Worm (Caenorhabditis elegans) whole organism, L4 larva: ENCODE data around the gene pes-9.

Experiments used
- ama-1 ChIP-seq: fragments of 150-350 bp; optimal IDR thresholded peaks from 2 replicates; lab custom pipeline; 2014; ENCODE audit warnings: inconsistent platforms, mixed read lengths
- egl-27 ChIP-seq: sonication (generic microtip); optimal IDR thresholded peaks from 3 replicates; lab custom pipeline; 2017; ENCODE audit warnings: missing biosample characterization, missing genetic modification reagents, missing genetic modification characterization
- lir-3 ChIP-seq: sonication (generic microtip); optimal IDR thresholded peaks from 2 replicates; lab custom pipeline; 2016; ENCODE audit warnings: mild to moderate bottlenecking, missing genetic modification characterization, missing compliant biosample characterization
- mdt-29 ChIP-seq: fragments of 200-800 bp; sonication (Bioruptor generic); IDR thresholded peaks from 2 replicates; pipeline ENCODE4 v1.3.6; 2022; ENCODE audit warnings: missing genetic modification reagents, missing genetic modification characterization, missing compliant biosample characterization
- nhr-11 ChIP-seq: fragments of 150-350 bp; optimal IDR thresholded peaks from 2 replicates; lab custom pipeline; 2014; ENCODE audit warnings: missing biosample characterization, missing genetic modification characterization
- nhr-237 ChIP-seq: sonication (generic microtip); optimal IDR thresholded peaks from 2 replicates; lab custom pipeline; 2017; ENCODE audit warnings: missing biosample characterization, missing genetic modification characterization
- nhr-25 ChIP-seq: sonication (generic microtip); optimal IDR thresholded peaks from 2 replicates; lab custom pipeline; 2017; ENCODE audit warnings: missing genetic modification characterization, mild to moderate bottlenecking, missing compliant biosample characterization, antibody characterized with exemption, moderate library complexity, borderline replicate concordance; ENCODE audit not compliant: insufficient read depth
- nhr-28 ChIP-seq: fragments of 150-350 bp; optimal IDR thresholded peaks from 2 replicates; lab custom pipeline; 2014; ENCODE audit warnings: missing biosample characterization, missing genetic modification characterization
- nhr-41 ChIP-seq: fragments of 200-800 bp; sonication (Bioruptor generic); IDR thresholded peaks from 2 replicates; pipeline ENCODE4 v1.3.6; 2022; ENCODE audit warnings: missing genetic modification reagents, missing genetic modification characterization, missing compliant biosample characterization
- nhr-76 ChIP-seq: fragments of 150-350 bp; optimal IDR thresholded peaks from 2 replicates; lab custom pipeline; 2014; ENCODE audit warnings: missing biosample characterization, missing genetic modification characterization
- pha-4 ChIP-seq, 2 experiments: fragments of 150-350 bp in 1 of 2; fragments of 200-800 bp in 1 of 2; sonication (Bioruptor generic) in 1 of 2; IDR thresholded peaks in 1 of 2; optimal IDR thresholded peaks in 1 of 2; 2 replicates each; pipeline versions ENCODE4 v1.3.6 to Lab custom; 2014 to 2022; ENCODE audit warnings: missing genetic modification characterization in 2 of 2, missing genetic modification reagents in 2 of 2, missing biosample characterization in 1 of 2, missing compliant biosample characterization in 1 of 2
- pqm-1 ChIP-seq: sonication (generic microtip); optimal IDR thresholded peaks from 2 replicates; lab custom pipeline; 2017; ENCODE audit warnings: missing biosample characterization, missing genetic modification characterization
- rbr-2 ChIP-seq: sonication (generic microtip); optimal IDR thresholded peaks from 2 replicates; lab custom pipeline; 2016; ENCODE audit warnings: missing genotype, missing genetic modification characterization, missing compliant biosample characterization
- unc-39 ChIP-seq: sonication (generic microtip); optimal IDR thresholded peaks from 2 replicates; lab custom pipeline; 2017; ENCODE audit warnings: missing biosample characterization, missing genetic modification characterization

DNA sequence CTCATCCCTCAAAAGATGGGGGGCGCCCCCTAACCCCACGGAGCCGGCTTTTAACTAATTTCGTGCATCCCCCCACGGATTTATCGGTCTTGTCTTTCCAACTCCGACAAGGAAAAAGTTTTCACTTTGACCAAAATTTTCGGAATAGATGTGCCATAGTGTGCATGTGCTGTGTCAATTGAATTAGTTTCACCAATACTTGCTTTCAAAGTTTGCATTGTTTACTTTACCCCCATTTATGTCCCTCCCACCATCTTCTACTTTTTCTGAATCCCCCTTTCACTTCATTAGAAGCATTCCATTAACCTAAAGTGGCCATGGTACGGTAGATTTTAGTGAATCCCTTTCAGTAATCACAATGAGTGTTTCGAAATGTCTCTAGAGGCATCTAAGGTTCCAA is 20.9 kb upstream of the pes-9 start:
- TF ChIP-seq pqm-1 (tag; lab: Kevin White, UChicago) = no peak
- no peak for TF ChIP-seq rbr-2 (tag; lab: Kevin White, UChicago)
- no peak for TF ChIP-seq nhr-11 (tag; lab: Kevin White, UChicago)
- no peak for TF ChIP-seq nhr-28 (tag; lab: Kevin White, UChicago)
- no peak for TF ChIP-seq mdt-29 (GFP tag; lab: Robert Waterston, UW)
- no peak for TF ChIP-seq lir-3 (tag; lab: Kevin White, UChicago)
- TF ChIP-seq unc-39 = no peak
- TF ChIP-seq pha-4 (GFP tag; IDR thresholded peaks at IDR 0.05; lab: Robert Waterston, UW) = no peak
- no peak for TF ChIP-seq pha-4 (tag; optimal IDR thresholded peaks at IDR 0.05; lab: Kevin White, UChicago)
- no peak for TF ChIP-seq ama-1 (lab: Kevin White, UChicago)
- TF ChIP-seq nhr-237 (tag; lab: Kevin White, UChicago) = no peak
- no peak for TF ChIP-seq egl-27 (tag; lab: Kevin White, UChicago)
- TF ChIP-seq nhr-76 = no peak
- no peak for TF ChIP-seq nhr-41 (GFP tag; lab: Robert Waterston, UW)
- no peak for TF ChIP-seq nhr-25
